Fruit fly (Drosophila melanogaster): ENCODE data around the gene CG31391.
A peak's percentile ranks its signal among the peaks of the same experiment; 100 is the strongest.

Gene CG31391

DNA sequence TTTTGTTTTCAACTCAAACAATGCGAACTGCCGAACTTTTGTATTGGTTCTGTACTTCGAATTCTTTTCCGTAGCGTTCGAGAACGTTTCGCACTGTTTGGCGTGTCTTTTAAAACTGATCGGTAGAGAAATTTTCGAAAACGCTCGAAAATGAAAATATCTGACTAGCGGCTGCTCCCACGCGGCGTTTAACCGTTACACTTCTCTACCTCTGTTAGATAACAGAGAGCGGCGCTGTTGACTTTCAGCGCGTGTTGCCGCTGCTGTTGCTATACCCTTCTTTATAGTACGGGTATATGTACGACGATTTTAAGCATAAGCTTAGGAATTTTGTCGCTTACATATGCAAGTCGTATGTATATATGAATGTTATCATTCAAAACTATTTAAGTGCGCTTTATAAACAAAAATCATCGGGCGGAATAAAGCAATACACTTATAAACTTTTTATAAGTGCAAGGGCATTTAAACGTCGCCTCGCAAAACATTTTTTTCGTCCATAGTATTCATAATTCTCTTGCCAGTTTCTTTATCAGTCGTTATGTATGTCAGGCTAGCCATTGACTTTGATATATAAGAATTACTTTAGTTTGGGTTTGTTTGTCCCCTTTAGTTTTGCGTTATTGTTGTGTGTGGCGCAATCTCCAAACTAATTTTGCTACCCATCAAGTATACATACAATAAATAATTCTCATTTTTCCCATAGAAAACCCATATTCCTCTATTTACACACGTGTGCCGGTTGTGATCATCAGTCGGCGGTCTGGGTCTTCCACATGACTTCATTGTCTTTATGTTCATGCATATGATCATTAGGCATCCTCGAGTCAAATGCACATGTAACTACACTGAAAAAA lies 23.8 kb downstream of the CG31391 start, which contains the start of gene Phyhd1 (continued):
- TF ChIP-seq crp (GFP tag; optimal IDR thresholded peaks at IDR 0.05), result peak in 1 of 2 experiments; percentile 57
- no peak for TF ChIP-seq BEAF-32 (GFP tag; optimal IDR thresholded peaks at IDR 0.05)
- TF ChIP-seq Dll (GFP tag; IDR thresholded peaks at IDR 0.05; ENCODE audit: partially characterized antibody), result no peak
- TF ChIP-seq CG1602 (GFP tag; optimal IDR thresholded peaks at IDR 0.05), result peak; percentile 95
- TF ChIP-seq Dek (tag; optimal IDR thresholded peaks at IDR 0.05), result peak; percentile 94
- TF ChIP-seq bsh (GFP tag; optimal IDR thresholded peaks at IDR 0.05), result peak; percentile 59 to 97
- no peak for TF ChIP-seq Sin3A (optimal IDR thresholded peaks at IDR 0.05)
- peak; percentile 97 for TF ChIP-seq lmd (GFP tag; IDR thresholded peaks at IDR 0.05)
- TF ChIP-seq CG13287 (GFP tag; IDR thresholded peaks at IDR 0.05; ENCODE audit: partially characterized antibody), result no peak
- TF ChIP-seq CG34376 (GFP tag; optimal IDR thresholded peaks at IDR 0.05), result peak; percentile 87
- peak; percentile 91 for TF ChIP-seq CG32772 (GFP tag; IDR thresholded peaks at IDR 0.05)
- TF ChIP-seq CG14050 (GFP tag; IDR thresholded peaks at IDR 0.05), result peak; percentile 92
- TF ChIP-seq sd (tag; optimal IDR thresholded peaks at IDR 0.05), result peak; percentile 87
- TF ChIP-seq Sry-β (GFP tag; optimal IDR thresholded peaks at IDR 0.05), result peak; percentile 55
- peak; percentile 60 for TF ChIP-seq Gsc (GFP tag; IDR thresholded peaks at IDR 0.05)
- TF ChIP-seq Hand (GFP tag; optimal IDR thresholded peaks at IDR 0.05), result peak; percentile 88
- TF ChIP-seq CG10979 (tag; optimal IDR thresholded peaks at IDR 0.05), result peak; percentile 95
- peak; percentile 88 for TF ChIP-seq MBD-R2 (GFP tag; IDR thresholded peaks at IDR 0.05)
- no peak for TF ChIP-seq Dp (GFP tag; optimal IDR thresholded peaks at IDR 0.05)
- peak; percentile 79 for TF ChIP-seq CG8765 (GFP tag; IDR thresholded peaks at IDR 0.05)
- peak; percentile 87 for TF ChIP-seq crc (GFP tag; optimal IDR thresholded peaks at IDR 0.05)
- TF ChIP-seq CG1603 (tag; optimal IDR thresholded peaks at IDR 0.05), result peak; percentile 97
- TF ChIP-seq HLH4C (GFP tag; IDR thresholded peaks at IDR 0.05; ENCODE audit: partially characterized antibody), result no peak
- TF ChIP-seq YL-1 (GFP tag; optimal IDR thresholded peaks at IDR 0.05), result peak; percentile 46
- peak; percentile 89 for TF ChIP-seq Camta (GFP tag; optimal IDR thresholded peaks at IDR 0.05)
- TF ChIP-seq h (optimal IDR thresholded peaks at IDR 0.05), result no peak
- TF ChIP-seq CG4617 (GFP tag; optimal IDR thresholded peaks at IDR 0.05; ENCODE audit: borderline replicate concordance), result peak; percentile 71
- TF ChIP-seq Dip3 (GFP tag; optimal IDR thresholded peaks at IDR 0.05), result peak; percentile 95
- peak; percentile 82 for TF ChIP-seq Ets97D (GFP tag; optimal IDR thresholded peaks at IDR 0.05)
- TF ChIP-seq bigmax (GFP tag; optimal IDR thresholded peaks at IDR 0.05), result peak; percentile 2
- 0 out of 2 replicates have a peak, but pooled peaks have one; percentile 50 for TF ChIP-seq CkIIα-i1 (GFP tag; IDR thresholded peaks at IDR 0.05)
- TF ChIP-seq CG13424 (tag; optimal IDR thresholded peaks at IDR 0.05), result peak; percentile 91
- peak; percentile 92 for TF ChIP-seq btn (GFP tag; optimal IDR thresholded peaks at IDR 0.05)
- TF ChIP-seq tin (GFP tag; optimal IDR thresholded peaks at IDR 0.05), result peak; percentile 93
- no peak for TF ChIP-seq amos (GFP tag; IDR thresholded peaks at IDR 0.05; ENCODE audit: partially characterized antibody)
- peak; percentile 90 for TF ChIP-seq Rx (GFP tag; IDR thresholded peaks at IDR 0.05)
- peak; percentile 89 for TF ChIP-seq Oaz (GFP tag; IDR thresholded peaks at IDR 0.05)
- peak; percentile 97 for TF ChIP-seq gro (GFP tag; optimal IDR thresholded peaks at IDR 0.05)
- TF ChIP-seq ind (GFP tag; optimal IDR thresholded peaks at IDR 0.05), result peak; percentile 95
- peak; percentile 24 for TF ChIP-seq CG10431 (GFP tag; optimal IDR thresholded peaks at IDR 0.05)
- TF ChIP-seq vvl (GFP tag; IDR thresholded peaks at IDR 0.05), result peak; percentile 97
- peak; percentile 88 for TF ChIP-seq gsb (GFP tag; IDR thresholded peaks at IDR 0.05)
- peak; percentile 97 for TF ChIP-seq CG12769 (tag; optimal IDR thresholded peaks at IDR 0.05)
- peak; percentile 90 for TF ChIP-seq CG32767 (GFP tag; IDR thresholded peaks at IDR 0.05)
- peak; percentile 87 for TF ChIP-seq CG9932 (GFP tag; IDR thresholded peaks at IDR 0.05)
- peak; percentile 96 for TF ChIP-seq Meics (GFP tag; optimal IDR thresholded peaks at IDR 0.05)
- TF ChIP-seq ssp (GFP tag; IDR thresholded peaks at IDR 0.05), result peak; percentile 82
- no peak for TF ChIP-seq yki (optimal IDR thresholded peaks at IDR 0.05)
- peak; percentile 89 for TF ChIP-seq sqz (GFP tag; optimal IDR thresholded peaks at IDR 0.05)

All from whole organism, embryonic.